Fruit fly (Drosophila melanogaster): ENCODE data around the gene repo.

The repo gene

dm6 chr3R:18196991-18197801, 38.8 kb upstream of the repo start (continued):
- TF ChIP-seq Fer3 (tag; optimal IDR thresholded peaks at IDR 0.05) (peak; percentile 35), CG10209 (GFP tag; optimal IDR thresholded peaks at IDR 0.05) (peak; percentile 53), Asciz (GFP tag; optimal IDR thresholded peaks at IDR 0.05) (peak; percentile 57), CG9215 (GFP tag; IDR thresholded peaks at IDR 0.05) (no peak), Med (GFP tag) (peak; percentile 87), sim (GFP tag; IDR thresholded peaks at IDR 0.05) (no peak), CG13775 (GFP tag; optimal IDR thresholded peaks at IDR 0.05) (peak; percentile 70), vfl (GFP tag; optimal IDR thresholded peaks at IDR 0.05) (no peak), sna (GFP tag; IDR thresholded peaks at IDR 0.05; ENCODE audit: partially characterized antibody) (no peak), gcm (GFP tag; optimal IDR thresholded peaks at IDR 0.05) (no peak), Vsx1 (GFP tag; optimal IDR thresholded peaks at IDR 0.05) (no peak), pita (GFP tag; optimal IDR thresholded peaks at IDR 0.05) (no peak), Lpt (GFP tag; optimal IDR thresholded peaks at IDR 0.05) (no peak), CG5180 (GFP tag; optimal IDR thresholded peaks at IDR 0.05) (no peak), sens (GFP tag) (peak; percentile 93), CG31388 (GFP tag; optimal IDR thresholded peaks at IDR 0.05) (no peak), sob (GFP tag; IDR thresholded peaks at IDR 0.05) (no peak), lmd (GFP tag; IDR thresholded peaks at IDR 0.05) (no peak), CHES-1-like (GFP tag; optimal IDR thresholded peaks at IDR 0.05) (peak; percentile 7), H2.0 (GFP tag; IDR thresholded peaks at IDR 0.05) (no peak), dysf (GFP tag; IDR thresholded peaks at IDR 0.05) (no peak), CG17568 (GFP tag; optimal IDR thresholded peaks at IDR 0.05) (no peak), peb (GFP tag; IDR thresholded peaks at IDR 0.05) (no peak), CG10366 (GFP tag; IDR thresholded peaks at IDR 0.05) (no peak), CG9727 (GFP tag; optimal IDR thresholded peaks at IDR 0.05) (peak; percentile 80), zen (tag; optimal IDR thresholded peaks at IDR 0.05) (no peak), CG2712 (tag; optimal IDR thresholded peaks at IDR 0.05) (peak; percentile 57), vvl (GFP tag; IDR thresholded peaks at IDR 0.05) (no peak), CG8089 (GFP tag; optimal IDR thresholded peaks at IDR 0.05) (no peak), CG4404 (GFP tag; IDR thresholded peaks at IDR 0.05) (no peak), Spps (tag; optimal IDR thresholded peaks at IDR 0.05) (no peak), Atf-2 (GFP tag; optimal IDR thresholded peaks at IDR 0.05) (no peak), ato (GFP tag; IDR thresholded peaks at IDR 0.05; ENCODE audit: partially characterized antibody) (no peak), br (optimal IDR thresholded peaks at IDR 0.05) (no peak), Kr (GFP tag; optimal IDR thresholded peaks at IDR 0.05) (no peak), da (GFP tag; optimal IDR thresholded peaks at IDR 0.05) (no peak), CG10543 (GFP tag; optimal IDR thresholded peaks at IDR 0.05) (peak; percentile 51), tup (GFP tag; optimal IDR thresholded peaks at IDR 0.05) (no peak), CG12104 (GFP tag; optimal IDR thresholded peaks at IDR 0.05) (peak; percentile 59), YL-1 (GFP tag; optimal IDR thresholded peaks at IDR 0.05) (peak; percentile 31), CG7786 (GFP tag; optimal IDR thresholded peaks at IDR 0.05) (peak; percentile 26), CG12769 (tag; optimal IDR thresholded peaks at IDR 0.05) (peak; percentile 62), CG7745 (tag; optimal IDR thresholded peaks at IDR 0.05) (peak; percentile 26), NK7.1 (GFP tag; optimal IDR thresholded peaks at IDR 0.05) (no peak), CG8359 (GFP tag; optimal IDR thresholded peaks at IDR 0.05; ENCODE audit: borderline replicate concordance) (no peak), ara (GFP tag; IDR thresholded peaks at IDR 0.05) (no peak), caup (GFP tag; optimal IDR thresholded peaks at IDR 0.05; ENCODE audit: severe bottlenecking) (peak; percentile 34), zen2 (GFP tag; IDR thresholded peaks at IDR 0.05; ENCODE audit: partially characterized antibody) (no peak), unpg (GFP tag; optimal IDR thresholded peaks at IDR 0.05) (peak; percentile 58), CG3163 (GFP tag; optimal IDR thresholded peaks at IDR 0.05) (peak; percentile 30)
